Worm (Caenorhabditis elegans): ENCODE measurements around the gene nrx-1.

DNA sequence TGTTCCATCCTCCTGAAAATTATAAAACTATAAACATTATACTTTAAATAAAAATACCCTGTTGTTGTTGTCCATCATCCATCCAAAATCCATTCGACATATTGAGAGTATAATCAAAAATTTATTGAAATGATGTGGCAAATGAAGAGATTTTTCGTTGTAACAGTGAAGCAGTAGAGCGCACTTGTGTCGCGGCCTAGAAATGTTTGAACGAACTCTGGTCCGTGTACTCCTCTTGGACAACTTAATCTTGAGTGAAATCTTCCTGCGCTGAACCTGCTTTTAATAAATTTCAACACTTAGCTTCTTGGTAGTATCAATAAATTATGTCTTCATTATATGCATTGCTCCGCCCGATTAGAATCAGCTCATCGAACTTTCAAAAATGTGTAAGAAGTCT is 69.8 kb downstream of the nrx-1 start, which contains the start of the genes F32D8.14 and F32D8.5:
- TF ChIP-seq nhr-27 (tag; optimal IDR thresholded peaks at IDR 0.05) (no peak), B0261.1 (tag; optimal IDR thresholded peaks at IDR 0.05) (no peak), akir-1 (GFP tag; optimal IDR thresholded peaks at IDR 0.05) (no peak), lin-35 (GFP tag; optimal IDR thresholded peaks at IDR 0.05) (peak in 1 of 3 experiments; percentile 76), somi-1 (GFP tag; optimal IDR thresholded peaks at IDR 0.05) (no peak), ets-4 (GFP tag; optimal IDR thresholded peaks at IDR 0.05) (no peak), him-1 (tag; optimal IDR thresholded peaks at IDR 0.05) (no peak), bed-2 (GFP tag; IDR thresholded peaks at IDR 0.05) (no peak), sea-2 (GFP tag; IDR thresholded peaks at IDR 0.05) (no peak), nhr-179 (tag; optimal IDR thresholded peaks at IDR 0.05) (no peak), chd-7 (tag; optimal IDR thresholded peaks at IDR 0.05) (no peak), D2030.7 (GFP tag; IDR thresholded peaks at IDR 0.05) (peak; percentile 69)
